Worm (Caenorhabditis elegans): ENCODE results near the gene cyn-11.
A peak's percentile ranks its signal among the peaks of the same experiment; 100 is the strongest.

Gene cyn-11

DNA sequence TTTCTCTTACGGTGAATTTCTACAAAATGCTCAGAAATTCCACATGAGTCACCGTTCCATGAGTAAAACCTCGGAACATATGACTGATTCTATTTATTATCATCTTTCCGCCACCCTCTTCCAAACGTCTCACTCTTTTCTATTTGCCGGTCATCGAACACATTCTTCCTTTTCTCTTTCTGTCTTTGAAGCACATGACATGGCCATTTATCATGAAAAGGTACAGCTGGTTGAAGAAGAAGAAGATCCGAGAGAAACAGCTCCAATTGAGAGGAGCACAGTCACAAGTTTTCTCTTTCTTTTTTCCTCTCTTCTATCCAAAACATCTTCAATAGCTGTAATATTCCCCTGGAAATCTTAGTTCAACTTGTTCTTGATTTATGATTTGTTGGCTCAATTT is 9.1 kb downstream of the cyn-11 start, which contains the start of gene cup-16:
cup-16 (plus strand) TSS at position 132 of the 400 bp plus-strand sequence.
- peak; percentile 35 for TF ChIP-seq hlh-1 (tag; optimal IDR thresholded peaks at IDR 0.05)
- peak; percentile 3 for TF ChIP-seq unc-120 (tag; optimal IDR thresholded peaks at IDR 0.05; ENCODE audit: poor library complexity, severe bottlenecking)
- TF ChIP-seq nhr-76 (tag; optimal IDR thresholded peaks at IDR 0.05): no peak
- TF ChIP-seq unc-62 (GFP tag; optimal IDR thresholded peaks at IDR 0.05): peak; percentile 20

DNA sequence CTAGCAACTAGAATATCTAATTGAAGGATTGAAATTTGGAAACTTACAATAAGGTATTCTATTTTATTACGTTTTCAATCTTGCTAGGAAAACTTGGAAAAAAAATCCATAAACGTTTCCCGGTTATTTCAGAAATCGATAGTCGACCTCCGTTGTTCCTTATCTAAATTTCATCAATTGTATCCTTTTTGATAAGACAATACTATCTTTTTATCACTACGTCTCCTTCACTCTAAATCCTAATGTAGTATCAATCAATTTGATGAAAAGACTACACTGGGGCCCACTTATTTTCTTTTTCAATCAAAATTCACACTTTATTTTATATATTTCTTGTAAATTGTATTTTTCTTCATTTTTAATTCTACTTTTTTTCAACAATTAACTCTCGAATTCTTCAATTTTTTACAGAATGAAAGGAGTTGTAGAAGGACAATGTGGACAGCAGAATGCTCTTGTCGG is 11.6 kb downstream of the cyn-11 start, which contains the start of gene prx-5:
prx-5 (plus strand) TSS at position 412 of the 462 bp plus-strand sequence.
- TF ChIP-seq mep-1 (tag; optimal IDR thresholded peaks at IDR 0.05) (no peak), ham-2 (GFP tag; optimal IDR thresholded peaks at IDR 0.05) (no peak), sem-2 (GFP tag; optimal IDR thresholded peaks at IDR 0.05) (no peak), flh-1 (GFP tag; optimal IDR thresholded peaks at IDR 0.05) (no peak), elt-3 (tag; optimal IDR thresholded peaks at IDR 0.05) (no peak), lin-32 (GFP tag; optimal IDR thresholded peaks at IDR 0.05) (no peak)

DNA sequence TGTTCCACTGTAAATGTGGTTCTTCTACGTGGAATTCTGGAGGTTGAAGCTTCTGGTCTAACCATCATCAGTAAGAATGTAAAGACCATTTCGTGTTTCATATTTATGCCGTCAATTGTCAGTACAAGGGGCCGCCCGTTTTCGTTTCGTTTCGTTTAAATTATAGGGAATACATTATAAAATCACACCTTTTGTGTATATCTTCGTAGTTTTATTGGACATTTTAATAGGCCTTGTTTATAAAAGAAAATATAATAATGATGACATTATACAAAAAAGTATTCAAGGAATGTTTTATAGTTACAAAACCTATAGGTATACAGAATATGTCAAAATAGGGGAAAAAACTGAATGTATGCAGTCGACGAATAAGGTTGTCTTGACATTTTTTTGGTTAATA is 12.4 kb downstream of the cyn-11 start, which contains the start of gene ceh-7:
ceh-7 (minus strand) TSS at position 101 of the 400 bp plus-strand sequence.
- TF ChIP-seq unc-62 (GFP tag; optimal IDR thresholded peaks at IDR 0.05): no peak
- TF ChIP-seq elt-1 (tag; optimal IDR thresholded peaks at IDR 0.05; ENCODE audit: borderline replicate concordance, insufficient read depth): no peak
- no peak for TF ChIP-seq mep-1 (tag; optimal IDR thresholded peaks at IDR 0.05)
- TF ChIP-seq ceh-39 (tag; optimal IDR thresholded peaks at IDR 0.05): no peak
- no peak for TF ChIP-seq ham-2 (GFP tag; optimal IDR thresholded peaks at IDR 0.05)

DNA sequence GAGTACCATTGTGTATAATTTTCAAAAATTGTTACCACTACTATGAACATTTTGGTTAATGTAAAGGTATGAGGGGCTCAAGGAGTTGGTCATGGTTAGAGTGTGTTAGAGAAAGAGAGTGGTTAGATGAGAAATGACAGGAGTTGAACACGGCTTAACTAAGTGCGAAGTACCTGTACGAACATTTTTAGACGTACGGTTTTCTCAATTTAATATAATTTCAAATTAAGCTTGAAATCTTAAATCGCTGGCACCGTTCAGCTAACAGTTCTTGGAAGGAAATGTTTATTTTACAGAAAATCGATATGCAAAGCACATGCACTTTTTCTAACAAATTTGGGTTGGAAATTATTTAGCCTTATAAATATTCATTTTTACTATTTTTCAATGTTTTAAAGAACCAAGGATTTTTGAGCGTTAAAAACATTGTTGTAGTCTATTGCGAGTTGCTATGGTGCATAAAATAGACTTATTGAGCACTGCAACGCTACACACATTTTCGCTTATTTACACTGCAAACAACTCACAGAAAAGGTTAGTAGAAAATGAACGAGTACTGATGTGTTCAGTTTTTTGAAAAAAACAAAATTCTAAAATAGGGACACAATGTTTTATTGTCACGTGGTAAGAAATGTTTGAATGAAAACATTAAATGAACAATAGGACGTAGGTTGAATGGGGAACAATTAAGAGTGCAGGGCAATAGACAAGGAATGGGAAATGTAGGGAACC is 14.3 kb downstream of the cyn-11 start, which contains the start of gene sphk-1:
sphk-1 (minus strand) TSS at position 51 of the 732 bp plus-strand sequence.
- no peak for TF ChIP-seq tbx-8 (GFP tag; optimal IDR thresholded peaks at IDR 0.05)
- TF ChIP-seq pha-4 (tag; optimal IDR thresholded peaks at IDR 0.05): peak; percentile 52

DNA sequence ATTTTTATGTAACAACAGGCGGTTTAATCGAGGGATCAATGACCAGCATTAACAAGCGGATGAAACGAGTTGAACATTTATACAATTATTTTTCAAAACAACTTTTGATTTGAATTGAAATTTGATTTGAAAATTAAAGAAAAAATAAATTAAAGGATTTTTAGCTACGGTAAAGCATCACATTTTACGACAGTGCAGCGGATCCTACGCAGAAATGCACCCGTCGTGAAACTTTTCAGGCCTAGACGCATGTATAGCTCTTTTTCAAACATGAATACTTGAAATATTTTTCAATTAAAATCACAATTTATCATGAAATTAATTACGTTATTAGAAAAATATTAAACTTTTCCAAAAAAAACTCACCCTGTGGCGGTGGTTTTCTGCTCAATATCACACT is 15.0 kb downstream of the cyn-11 start:
- TF ChIP-seq lsy-2 (tag; optimal IDR thresholded peaks at IDR 0.05): peak; percentile 73
- TF ChIP-seq mep-1 (tag; optimal IDR thresholded peaks at IDR 0.05): no peak
- no peak for TF ChIP-seq elt-3 (tag; optimal IDR thresholded peaks at IDR 0.05)
- no peak for TF ChIP-seq ceh-39 (tag; optimal IDR thresholded peaks at IDR 0.05)

DNA sequence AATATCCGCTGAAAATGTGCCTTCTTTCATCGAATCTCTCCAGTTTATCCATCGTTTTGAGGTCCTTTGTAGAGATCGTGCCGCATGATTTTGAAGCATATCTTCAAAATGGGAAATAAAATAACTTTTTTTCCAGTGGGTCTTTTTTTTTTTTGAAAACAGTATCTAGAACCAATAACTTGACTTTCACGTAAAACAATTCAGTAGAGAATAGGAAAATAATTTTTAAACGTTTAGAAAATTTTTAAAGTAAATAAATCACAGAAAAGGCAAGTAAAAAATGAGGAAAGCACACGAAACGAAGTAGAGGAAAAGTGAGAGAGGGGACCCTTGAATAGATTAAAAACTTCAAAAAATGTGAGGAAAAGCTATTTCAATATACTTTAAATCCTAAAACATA is 17.3 kb downstream of the cyn-11 start, which contains the start of gene chdh-1:
chdh-1 (minus strand) TSS at position 101 of the 400 bp plus-strand sequence.
- no peak for TF ChIP-seq snpc-4 (tag; optimal IDR thresholded peaks at IDR 0.05)
- TF ChIP-seq ces-1 (GFP tag; optimal IDR thresholded peaks at IDR 0.05): no peak
- no peak for TF ChIP-seq blmp-1 (tag; optimal IDR thresholded peaks at IDR 0.05)
- no peak for TF ChIP-seq lin-32 (GFP tag; optimal IDR thresholded peaks at IDR 0.05)
- no peak for TF ChIP-seq elt-1 (tag; optimal IDR thresholded peaks at IDR 0.05; ENCODE audit: borderline replicate concordance, insufficient read depth)
- TF ChIP-seq nhr-237 (tag; optimal IDR thresholded peaks at IDR 0.05): no peak

DNA sequence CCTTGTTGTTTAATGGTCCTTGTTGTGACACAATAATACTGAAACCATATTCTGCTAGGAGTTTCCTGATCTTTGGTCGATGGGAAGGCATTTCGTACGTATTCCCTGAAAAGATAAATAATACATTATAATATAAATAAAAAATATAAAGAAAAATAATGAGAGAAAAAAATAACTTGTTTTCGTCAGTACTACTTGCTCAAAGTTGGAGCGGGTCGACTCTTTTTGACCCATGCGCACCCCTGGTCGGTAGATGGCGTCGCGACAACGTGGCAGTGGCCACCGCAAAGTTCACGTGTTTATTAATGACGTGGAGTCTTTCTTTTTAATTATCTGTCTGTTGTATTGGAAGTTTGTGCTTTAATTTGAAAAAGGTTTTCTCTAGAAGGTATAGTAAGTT is 20.3 kb downstream of the cyn-11 start, which contains the start of gene C34C6.10:
C34C6.10 (minus strand) TSS at position 101 of the 400 bp plus-strand sequence.
- TF ChIP-seq hlh-1 (tag; optimal IDR thresholded peaks at IDR 0.05): no peak

DNA sequence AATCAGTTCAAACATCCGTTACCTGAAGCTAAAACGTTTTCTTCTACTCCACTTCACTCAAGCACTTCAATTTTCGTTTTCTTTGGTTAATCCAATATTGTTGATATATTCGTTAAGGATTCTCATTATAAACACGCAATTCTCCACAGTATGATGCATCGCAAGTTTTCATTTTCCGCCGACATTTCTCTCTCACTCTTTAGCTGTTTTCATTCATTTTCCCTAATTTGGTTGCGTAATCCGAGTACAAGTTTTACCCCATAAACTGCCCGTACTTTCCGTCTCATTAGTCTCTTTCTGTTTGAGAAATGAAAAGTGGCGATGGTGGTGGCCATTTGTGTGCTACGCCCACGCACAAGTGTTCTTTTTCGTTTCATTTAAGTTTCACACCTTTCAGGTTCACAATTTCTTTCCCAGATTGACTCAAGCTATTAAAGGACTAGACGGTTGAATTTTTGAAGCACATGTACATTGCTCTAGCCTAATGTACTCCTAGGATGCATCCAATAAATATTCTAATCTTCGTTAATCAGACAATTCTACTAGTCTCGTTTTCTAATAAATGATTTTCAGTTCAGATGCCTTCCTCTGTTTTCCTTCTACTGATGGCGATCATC is 24.6 kb downstream of the cyn-11 start, which contains the start of gene C34C6.3:
C34C6.3 (plus strand) TSS at position 567 of the 617 bp plus-strand sequence.
- TF ChIP-seq drap-1 (GFP tag; optimal IDR thresholded peaks at IDR 0.05) (no peak), zip-8 (tag; optimal IDR thresholded peaks at IDR 0.05) (peak; percentile 72)
